Fruit fly (Drosophila melanogaster) whole organism, embryonic: ENCODE data around the gene Dus3.
A peak's percentile ranks its signal among the peaks of the same experiment; 100 is the strongest.

Experiments used
- ATbp ChIP-seq: fragments of 200-800 bp; sonication (Bioruptor generic); optimal IDR thresholded peaks from 2 replicates; lab custom pipeline; 2017; ENCODE audit warnings: missing biosample characterization, mild to moderate bottlenecking, missing genetic modification characterization, missing genetic modification reagents
- CG10267 ChIP-seq: fragments of 200-800 bp; sonication (Bioruptor generic); optimal IDR thresholded peaks from 2 replicates; lab custom pipeline; 2018; ENCODE audit warnings: missing biosample characterization, mild to moderate bottlenecking, missing genetic modification characterization, moderate library complexity
- CG10321 ChIP-seq: fragments of 200-800 bp; sonication (Bioruptor generic); IDR thresholded peaks from 2 replicates; pipeline ENCODE4 v1.3.6; 2022; ENCODE audit warnings: missing biosample characterization, missing genetic modification characterization
- CG10366 ChIP-seq: fragments of 200-800 bp; sonication (Bioruptor generic); IDR thresholded peaks from 2 replicates; pipeline ENCODE4 v1.3.6; 2022; ENCODE audit warnings: missing biosample characterization, missing genetic modification characterization
- CG11504 ChIP-seq: fragments of 200-800 bp; sonication (Bioruptor generic); optimal IDR thresholded peaks from 3 replicates; lab custom pipeline; 2019; ENCODE audit warnings: missing biosample characterization, mild to moderate bottlenecking, missing genetic modification characterization, moderate library complexity
- CG13123 ChIP-seq: fragments of 200-800 bp; sonication (Bioruptor generic); optimal IDR thresholded peaks from 2 replicates; lab custom pipeline; 2016; ENCODE audit warnings: missing biosample characterization, missing genetic modification characterization
- CG13624 ChIP-seq: fragments of 200-800 bp; sonication (Bioruptor generic); optimal IDR thresholded peaks from 2 replicates; lab custom pipeline; 2016; ENCODE audit warnings: missing biosample characterization, missing genetic modification characterization
- CG15073 ChIP-seq: fragments of 200-800 bp; sonication (Bioruptor generic); optimal IDR thresholded peaks from 2 replicates; lab custom pipeline; 2016; ENCODE audit warnings: missing biosample characterization, missing genetic modification characterization
- CG15269 ChIP-seq: fragments of 200-800 bp; sonication (Bioruptor generic); optimal IDR thresholded peaks from 2 replicates; lab custom pipeline; 2018; ENCODE audit warnings: missing biosample characterization, mild to moderate bottlenecking, missing genetic modification characterization, moderate library complexity
- CG1529 ChIP-seq: fragments of 200-800 bp; sonication (Bioruptor generic); optimal IDR thresholded peaks from 3 replicates; lab custom pipeline; 2018; ENCODE audit warnings: missing biosample characterization, missing genetic modification characterization
- CG18619 ChIP-seq: fragments of 200-800 bp; sonication (Bioruptor generic); optimal IDR thresholded peaks from 3 replicates; lab custom pipeline; 2017; ENCODE audit warnings: missing biosample characterization, mild to moderate bottlenecking, missing genetic modification characterization
- CG2678 ChIP-seq: fragments of 200-800 bp; sonication (Bioruptor generic); optimal IDR thresholded peaks from 3 replicates; lab custom pipeline; 2019; ENCODE audit warnings: missing biosample characterization, mild to moderate bottlenecking, missing genetic modification characterization, moderate library complexity
- CG30020 ChIP-seq: fragments of 200-800 bp; optimal IDR thresholded peaks from 2 replicates; lab custom pipeline; 2019; ENCODE audit warnings: missing biosample characterization, mild to moderate bottlenecking, missing genetic modification characterization, moderate library complexity
- CG31441 ChIP-seq: fragments of 200-800 bp; sonication (Bioruptor generic); IDR thresholded peaks from 2 replicates; pipeline ENCODE4 v1.3.6; 2022; ENCODE audit warnings: missing biosample characterization, missing genetic modification characterization
- CG3407 ChIP-seq: fragments of 200-800 bp; sonication (Bioruptor generic); optimal IDR thresholded peaks from 2 replicates; lab custom pipeline; 2018; ENCODE audit warnings: missing biosample characterization, mild to moderate bottlenecking, missing genetic modification characterization
- CG3726 ChIP-seq: fragments of 200-800 bp; sonication (Bioruptor generic); IDR thresholded peaks from 3 replicates; pipeline ENCODE4, ENCODE4 v1.3.6; 2022; ENCODE audit warnings: missing biosample characterization, missing genetic modification characterization
- CG5953 ChIP-seq: fragments of 200-800 bp; sonication (Bioruptor generic); IDR thresholded peaks from 2 replicates; pipeline ENCODE4 v1.3.6; 2022; ENCODE audit warnings: missing biosample characterization, missing genetic modification characterization
- CG6175 ChIP-seq: fragments of 200-800 bp; sonication (Bioruptor generic); IDR thresholded peaks from 3 replicates; pipeline ENCODE4 v1.3.6; 2022; ENCODE audit warnings: missing biosample characterization, missing genetic modification characterization
- CG6791 ChIP-seq: fragments of 200-800 bp; sonication (Bioruptor generic); IDR thresholded peaks from 3 replicates; pipeline ENCODE4 v1.3.6; 2022; ENCODE audit warnings: missing biosample characterization, missing genetic modification characterization; ENCODE audit not compliant: partially characterized antibody
- CG7357 ChIP-seq: fragments of 200-800 bp; sonication (Bioruptor generic); IDR thresholded peaks from 3 replicates; pipeline ENCODE4 v1.3.6; 2022; ENCODE audit warnings: missing biosample characterization, missing genetic modification characterization
- CG8089 ChIP-seq: fragments of 200-800 bp; sonication (Bioruptor generic); optimal IDR thresholded peaks from 3 replicates; lab custom pipeline; 2016; ENCODE audit warnings: missing biosample characterization, missing genetic modification characterization
- CG8281 ChIP-seq: fragments of 200-800 bp; sonication (Bioruptor generic); optimal IDR thresholded peaks from 2 replicates; lab custom pipeline; 2018; ENCODE audit warnings: missing biosample characterization, mild to moderate bottlenecking, missing genetic modification characterization, moderate library complexity
- CG8924 ChIP-seq: fragments of 200-800 bp; optimal IDR thresholded peaks from 3 replicates; lab custom pipeline; 2019; ENCODE audit warnings: missing biosample characterization, mild to moderate bottlenecking, missing genetic modification characterization, moderate library complexity
- D ChIP-seq, 2 experiments: fragments of 200-800 bp in 1 of 2; fragments of >200 bp in 1 of 2; sonication (Bioruptor generic) in 1 of 2; optimal IDR thresholded peaks; 2 replicates in 1 of 2; 3 replicates in 1 of 2; lab custom pipeline; 2017; ENCODE audit warnings: mild to moderate bottlenecking in 1 of 2, missing biosample characterization in 1 of 2, missing genetic modification characterization in 1 of 2, missing genetic modification reagents in 1 of 2
- D19A ChIP-seq: fragments of 200-800 bp; optimal IDR thresholded peaks from 3 replicates; lab custom pipeline; 2019; ENCODE audit warnings: missing biosample characterization, mild to moderate bottlenecking, missing genetic modification characterization, moderate library complexity
- Gsc ChIP-seq: fragments of 200-800 bp; sonication (Bioruptor generic); IDR thresholded peaks from 2 replicates; pipeline ENCODE4 v1.3.6; 2022; ENCODE audit warnings: missing biosample characterization, missing genetic modification characterization
- Hr78 ChIP-seq, 2 experiments: fragments of 200-800 bp in 1 of 2; fragments of >200 bp in 1 of 2; sonication (Bioruptor generic) in 1 of 2; optimal IDR thresholded peaks; 2 replicates each; lab custom pipeline; 2017 to 2019; ENCODE audit warnings: missing biosample characterization in 2 of 2, missing genetic modification characterization in 2 of 2, mild to moderate bottlenecking in 1 of 2, moderate library complexity in 1 of 2
- Nf-YC ChIP-seq: fragments of 200-800 bp; optimal IDR thresholded peaks from 3 replicates; lab custom pipeline; 2019; ENCODE audit warnings: missing biosample characterization, mild to moderate bottlenecking, missing genetic modification characterization, moderate library complexity
- Oaz ChIP-seq: fragments of 200-800 bp; sonication (Bioruptor generic); IDR thresholded peaks from 2 replicates; pipeline ENCODE4 v1.3.6; 2022; ENCODE audit warnings: missing biosample characterization, missing genetic modification characterization
- Oli ChIP-seq: fragments of 200-800 bp; sonication (Bioruptor generic); optimal IDR thresholded peaks from 2 replicates; lab custom pipeline; 2018; ENCODE audit warnings: missing biosample characterization, mild to moderate bottlenecking, missing genetic modification characterization, moderate library complexity
- ara ChIP-seq: fragments of 200-800 bp; sonication (Bioruptor generic); IDR thresholded peaks from 2 replicates; pipeline ENCODE4 v1.3.6; 2022; ENCODE audit warnings: missing biosample characterization, missing genetic modification characterization
- ase ChIP-seq: fragments of 200-800 bp; sonication (Bioruptor generic); IDR thresholded peaks from 3 replicates; pipeline ENCODE4 v1.3.6; 2022; ENCODE audit warnings: missing biosample characterization, missing genetic modification characterization
- bsh ChIP-seq, 2 experiments: fragments of 200-800 bp; sonication (Bioruptor generic); optimal IDR thresholded peaks; 2 replicates each; lab custom pipeline; 2017 to 2018; ENCODE audit warnings: mild to moderate bottlenecking in 2 of 2, missing biosample characterization in 2 of 2, missing genetic modification characterization in 2 of 2, moderate library complexity in 1 of 2
- cad ChIP-seq: fragments of >200 bp; optimal IDR thresholded peaks from 2 replicates; lab custom pipeline; 2017; ENCODE audit warnings: missing biosample characterization, missing genetic modification characterization
- cas ChIP-seq: fragments of 200-800 bp; sonication (Bioruptor generic); IDR thresholded peaks from 2 replicates; pipeline ENCODE4 v1.3.6; 2022; ENCODE audit warnings: missing biosample characterization, missing genetic modification characterization
- chinmo ChIP-seq: fragments of 200-800 bp; sonication (Bioruptor generic); IDR thresholded peaks from 4 replicates; pipeline ENCODE4 v1.3.6; 2022; ENCODE audit warnings: missing biosample characterization, missing genetic modification characterization; ENCODE audit not compliant: partially characterized antibody
- emc ChIP-seq: fragments of 200-800 bp; sonication (Bioruptor generic); optimal IDR thresholded peaks from 2 replicates; lab custom pipeline; 2016; ENCODE audit warnings: missing biosample characterization, missing genetic modification characterization
- ewg ChIP-seq: fragments of 200-800 bp; sonication (Bioruptor generic); optimal IDR thresholded peaks from 3 replicates; lab custom pipeline; 2017; ENCODE audit warnings: mild to moderate bottlenecking, missing biosample characterization, missing genetic modification reagents, missing genetic modification characterization
- insv ChIP-seq, 2 experiments: fragments of 200-800 bp; sonication (Bioruptor generic); optimal IDR thresholded peaks; 3 replicates each; lab custom pipeline; 2016 to 2018; ENCODE audit warnings: missing biosample characterization in 2 of 2, missing genetic modification characterization in 2 of 2
- mirr ChIP-seq: fragments of 200-800 bp; sonication (Bioruptor generic); optimal IDR thresholded peaks from 3 replicates; lab custom pipeline; 2018; ENCODE audit warnings: missing biosample characterization, mild to moderate bottlenecking, missing genetic modification characterization
- org-1 ChIP-seq: fragments of 200-800 bp; sonication (Bioruptor generic); optimal IDR thresholded peaks from 2 replicates; lab custom pipeline; 2017; ENCODE audit warnings: missing biosample characterization, missing genetic modification characterization
- sc ChIP-seq, 3 experiments: fragments of >200 bp in 2 of 3; fragments of 200-800 bp in 1 of 3; sonication (Bioruptor generic) in 1 of 3; optimal IDR thresholded peaks; 2 replicates in 2 of 3; 3 replicates in 1 of 3; lab custom pipeline; 2017; ENCODE audit warnings: mild to moderate bottlenecking in 1 of 3, missing biosample characterization in 1 of 3, missing genetic modification characterization in 1 of 3, missing genetic modification reagents in 1 of 3
- seq ChIP-seq: fragments of 200-800 bp; sonication (Bioruptor generic); IDR thresholded peaks from 2 replicates; pipeline ENCODE4 v1.3.6; 2022; ENCODE audit warnings: missing biosample characterization, missing genetic modification characterization
- slou ChIP-seq: fragments of 200-800 bp; sonication (Bioruptor generic); optimal IDR thresholded peaks from 3 replicates; lab custom pipeline; 2016; ENCODE audit warnings: missing biosample characterization, missing genetic modification characterization
- ssp ChIP-seq: fragments of 200-800 bp; sonication (Bioruptor generic); IDR thresholded peaks from 2 replicates; pipeline ENCODE4 v1.3.6; 2022; ENCODE audit warnings: missing biosample characterization, missing genetic modification characterization
- trem ChIP-seq: fragments of 200-800 bp; optimal IDR thresholded peaks from 3 replicates; lab custom pipeline; 2019; ENCODE audit warnings: missing biosample characterization, mild to moderate bottlenecking, missing genetic modification characterization, moderate library complexity
- vvl ChIP-seq: fragments of 200-800 bp; sonication (Bioruptor generic); IDR thresholded peaks from 2 replicates; pipeline ENCODE4 v1.3.6; 2022; ENCODE audit warnings: missing biosample characterization, missing genetic modification characterization

Gene Dus3

DNA sequence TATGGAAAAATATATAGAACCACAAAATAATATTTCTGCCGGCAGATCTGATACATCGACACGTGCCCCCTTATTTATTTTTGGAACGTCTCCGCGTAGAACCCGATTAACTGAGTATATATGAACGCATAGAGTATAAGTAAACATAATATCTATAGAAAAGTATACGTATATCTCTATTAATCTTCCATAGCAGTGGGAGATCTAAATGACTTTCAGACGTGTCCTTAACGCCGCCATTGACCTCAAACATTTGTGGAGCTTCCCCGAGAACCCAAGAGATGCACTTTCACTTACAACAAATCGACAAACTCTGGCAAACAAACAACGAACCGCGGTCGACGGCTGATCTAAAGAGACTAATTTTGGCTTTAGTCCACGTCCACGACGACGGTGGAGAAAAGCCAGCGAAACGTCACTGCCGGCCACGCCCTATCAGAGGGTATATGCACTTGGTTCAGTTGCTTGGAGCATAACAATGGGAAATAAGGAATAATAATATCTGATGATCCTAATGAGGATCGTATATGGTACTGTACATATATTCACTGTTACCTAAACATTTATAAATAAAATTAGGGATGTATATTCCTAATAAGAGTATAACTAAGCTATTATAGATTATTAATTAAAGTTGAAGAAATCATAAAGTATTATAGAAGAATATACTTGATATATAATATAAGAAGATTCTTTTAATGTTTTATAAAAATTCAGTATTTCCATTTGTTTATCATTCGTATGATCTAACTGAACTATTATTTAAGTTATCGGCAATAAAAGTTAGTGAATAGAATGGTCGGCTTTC lies 5.3 kb downstream of the Dus3 start, which contains the start of gene fbp (continued):
- peak in 1 of 2 experiments; percentile 18 for TF ChIP-seq Hr78 (GFP tag; optimal IDR thresholded peaks at IDR 0.05; lab: Kevin White, UChicago)
- TF ChIP-seq CG31441 (GFP tag; lab: Robert Waterston, UW), result peak; percentile 82
- TF ChIP-seq CG18619 (GFP tag; lab: Kevin White, UChicago), result peak; percentile 79
- no peak for TF ChIP-seq CG8089
- TF ChIP-seq CG10267 (tag; lab: Kevin White, UChicago), result peak; percentile 66
- TF ChIP-seq CG7357 (GFP tag; lab: Robert Waterston, UW), result peak; percentile 46; the same call in 1 of the 3 replicates
- no peak for TF ChIP-seq Oaz (GFP tag; lab: Robert Waterston, UW)
- TF ChIP-seq CG8924 (tag; lab: Kevin White, UChicago), result peak; percentile 86
- TF ChIP-seq CG13123 (GFP tag; lab: Kevin White, UChicago), result no peak
- TF ChIP-seq CG2678 (tag; lab: Kevin White, UChicago), result peak; percentile 86
- TF ChIP-seq CG15269 (tag; lab: Kevin White, UChicago), result peak; percentile 62
- TF ChIP-seq CG3407, result peak; percentile 37
- peak; percentile 21 for TF ChIP-seq ewg (GFP tag; lab: Kevin White, UChicago)
- no peak for TF ChIP-seq trem (tag; lab: Kevin White, UChicago)
- TF ChIP-seq CG10321 (GFP tag; lab: Robert Waterston, UW), result no peak
- no peak for TF ChIP-seq slou
- peak; percentile 63 for TF ChIP-seq org-1 (GFP tag; lab: Kevin White, UChicago)
- TF ChIP-seq sc (optimal IDR thresholded peaks at IDR 0.05; lab: Kevin White, UChicago), result no peak
- peak; percentile 39 for TF ChIP-seq sc (GFP tag; optimal IDR thresholded peaks at IDR 0.05; lab: Kevin White, UChicago)
- TF ChIP-seq ssp (GFP tag; lab: Robert Waterston, UW), result 0 out of 2 replicates have a peak, but pooled peaks have one; percentile 17
- peak; percentile 65 for TF ChIP-seq Nf-YC (tag; lab: Kevin White, UChicago)
- peak; percentile 71 for TF ChIP-seq Oli (tag; lab: Kevin White, UChicago)
- TF ChIP-seq chinmo (GFP tag; lab: Robert Waterston, UW), result peak; percentile 58; the same call in 2 of the 4 replicates
- TF ChIP-seq D (optimal IDR thresholded peaks at IDR 0.05; lab: Kevin White, UChicago), result no peak
- peak; percentile 58 for TF ChIP-seq D (GFP tag; optimal IDR thresholded peaks at IDR 0.05; lab: Kevin White, UChicago)
- no peak for TF ChIP-seq emc (GFP tag; lab: Kevin White, UChicago)
- peak; percentile 41; the same call in 1 of the 2 replicates for TF ChIP-seq CG10366 (GFP tag; lab: Robert Waterston, UW)
- no peak for TF ChIP-seq insv (GFP tag; optimal IDR thresholded peaks at IDR 0.05; lab: Kevin White, UChicago)
- peak; percentile 26 for TF ChIP-seq ATbp (GFP tag; lab: Kevin White, UChicago)
- peak; percentile 46 for TF ChIP-seq CG1529 (GFP tag; lab: Kevin White, UChicago)
- TF ChIP-seq cas (GFP tag; lab: Robert Waterston, UW), result no peak
- peak; percentile 22 for TF ChIP-seq CG8281 (tag; lab: Kevin White, UChicago)
- TF ChIP-seq CG11504 (tag; lab: Kevin White, UChicago), result peak; percentile 82
- peak; percentile 20 for TF ChIP-seq CG13624
- no peak for TF ChIP-seq seq
- TF ChIP-seq ara (GFP tag; lab: Robert Waterston, UW), result no peak
- TF ChIP-seq Gsc (GFP tag; lab: Robert Waterston, UW), result no peak
- peak; percentile 56 to 61 for TF ChIP-seq bsh (GFP tag; optimal IDR thresholded peaks at IDR 0.05; lab: Kevin White, UChicago)
- TF ChIP-seq CG6791 (GFP tag; lab: Robert Waterston, UW), result no peak; the same call in 2 of the 3 replicates
- TF ChIP-seq CG3726 (GFP tag; lab: Robert Waterston, UW), result peak; percentile 55; the same call in 1 of the 3 replicates
- no peak for TF ChIP-seq CG6175 (GFP tag; lab: Robert Waterston, UW)
- TF ChIP-seq D19A (tag; lab: Kevin White, UChicago), result peak; percentile 100
- TF ChIP-seq CG5953, result peak; percentile 8; the same call in 1 of the 2 replicates
- no peak for TF ChIP-seq cad
- peak; percentile 19 for TF ChIP-seq CG30020 (tag; lab: Kevin White, UChicago)
- TF ChIP-seq ase, result peak; percentile 34; the same call in 1 of the 3 replicates
- peak; percentile 56; the same call in 1 of the 2 replicates for TF ChIP-seq vvl (GFP tag; lab: Robert Waterston, UW)
- no peak for TF ChIP-seq mirr (GFP tag; lab: Kevin White, UChicago)
- TF ChIP-seq CG15073 (GFP tag; lab: Kevin White, UChicago), result no peak
